Fruit fly (Drosophila melanogaster) whole organism, embryonic: Measurements from ENCODE around the gene Mrgn1.

ENCODE experiments used
- Abd-B ChIP-seq: fragments of 200-800 bp; sonication (Bioruptor generic); optimal IDR thresholded peaks from 2 replicates; lab custom pipeline; 2018; ENCODE audit warnings: missing biosample characterization, mild to moderate bottlenecking, missing genetic modification characterization, moderate library complexity
- Awh ChIP-seq: fragments of 200-800 bp; sonication (Bioruptor generic); IDR thresholded peaks from 2 replicates; pipeline ENCODE4, ENCODE4 v1.3.6; 2022; ENCODE audit warnings: missing biosample characterization, missing genetic modification characterization
- Bdp1 ChIP-seq: fragments of 200-800 bp; sonication (Bioruptor generic); optimal IDR thresholded peaks from 3 replicates; lab custom pipeline; 2016; ENCODE audit warnings: missing biosample characterization, missing genetic modification characterization
- CG10209 ChIP-seq: fragments of 200-800 bp; sonication (Bioruptor generic); optimal IDR thresholded peaks from 3 replicates; lab custom pipeline; 2017; ENCODE audit warnings: missing biosample characterization, mild to moderate bottlenecking, missing genetic modification characterization, missing genetic modification reagents
- CG10654 ChIP-seq: fragments of 200-800 bp; sonication (Bioruptor generic); optimal IDR thresholded peaks from 2 replicates; lab custom pipeline; 2016; ENCODE audit warnings: missing biosample characterization, missing genetic modification characterization
- CG11560 ChIP-seq: fragments of 200-800 bp; sonication (Bioruptor generic); IDR thresholded peaks from 3 replicates; pipeline ENCODE4 v1.3.6; 2022; ENCODE audit warnings: missing biosample characterization, missing genetic modification characterization
- CG1233 ChIP-seq: fragments of 200-800 bp; sonication (Bioruptor generic); optimal IDR thresholded peaks from 4 replicates; lab custom pipeline; 2018; ENCODE audit warnings: missing biosample characterization, mild to moderate bottlenecking, missing genetic modification characterization
- CG13296 ChIP-seq: fragments of 200-800 bp; sonication (Bioruptor generic); optimal IDR thresholded peaks from 3 replicates; lab custom pipeline; 2018; ENCODE audit warnings: missing biosample characterization, mild to moderate bottlenecking, missing genetic modification characterization
- CG13624 ChIP-seq: fragments of 200-800 bp; sonication (Bioruptor generic); optimal IDR thresholded peaks from 2 replicates; lab custom pipeline; 2016; ENCODE audit warnings: missing biosample characterization, missing genetic modification characterization
- CG13775 ChIP-seq: fragments of 200-800 bp; sonication (Bioruptor generic); optimal IDR thresholded peaks from 3 replicates; lab custom pipeline; 2017; ENCODE audit warnings: missing biosample characterization, mild to moderate bottlenecking, missing genetic modification characterization
- CG14710 ChIP-seq: fragments of 200-800 bp; sonication (Bioruptor generic); optimal IDR thresholded peaks from 3 replicates; lab custom pipeline; 2019; ENCODE audit warnings: missing biosample characterization, mild to moderate bottlenecking, missing genetic modification characterization, moderate library complexity
- CG15696 ChIP-seq: fragments of 200-800 bp; sonication (Bioruptor generic); optimal IDR thresholded peaks from 2 replicates; lab custom pipeline; 2019; ENCODE audit warnings: missing biosample characterization, mild to moderate bottlenecking, missing genetic modification characterization, moderate library complexity
- CG16815 ChIP-seq: fragments of 200-800 bp; sonication (Bioruptor generic); optimal IDR thresholded peaks from 3 replicates; lab custom pipeline; 2017; ENCODE audit warnings: missing biosample characterization, mild to moderate bottlenecking, missing genetic modification characterization
- CG31365 ChIP-seq: fragments of 200-800 bp; sonication (Bioruptor generic); optimal IDR thresholded peaks from 2 replicates; lab custom pipeline; 2018; ENCODE audit warnings: missing biosample characterization, mild to moderate bottlenecking, missing genetic modification characterization
- CG4360 ChIP-seq: fragments of 200-800 bp; sonication (Bioruptor generic); IDR thresholded peaks from 2 replicates; pipeline ENCODE4 v1.3.6; 2022; ENCODE audit warnings: missing biosample characterization, missing genetic modification characterization
- CG4617 ChIP-seq: fragments of 200-800 bp; sonication (Bioruptor generic); optimal IDR thresholded peaks from 3 replicates; lab custom pipeline; 2016; ENCODE audit warnings: missing biosample characterization, missing genetic modification characterization, borderline replicate concordance
- CG4730 ChIP-seq: fragments of 200-800 bp; sonication (Bioruptor generic); IDR thresholded peaks from 2 replicates; pipeline ENCODE4 v1.3.6; 2022; ENCODE audit warnings: missing biosample characterization, missing genetic modification characterization
- CG7963 ChIP-seq: fragments of 200-800 bp; sonication (Bioruptor generic); IDR thresholded peaks from 3 replicates; pipeline ENCODE4 v1.3.6; 2022; ENCODE audit warnings: missing biosample characterization, missing genetic modification characterization; ENCODE audit not compliant: partially characterized antibody
- CG8944 ChIP-seq: fragments of 200-800 bp; sonication (Bioruptor generic); optimal IDR thresholded peaks from 3 replicates; lab custom pipeline; 2016; ENCODE audit warnings: missing biosample characterization, missing genetic modification characterization
- CoRest ChIP-seq: fragments of 200-800 bp; sonication (Bioruptor generic); optimal IDR thresholded peaks from 3 replicates; lab custom pipeline; 2018; ENCODE audit warnings: missing biosample characterization, mild to moderate bottlenecking, missing genetic modification characterization, moderate library complexity
- D19B ChIP-seq: fragments of 200-800 bp; sonication (Bioruptor generic); optimal IDR thresholded peaks from 2 replicates; lab custom pipeline; 2017; ENCODE audit warnings: missing biosample characterization, mild to moderate bottlenecking, missing genetic modification characterization
- Dbx ChIP-seq: fragments of 200-800 bp; sonication (Bioruptor generic); IDR thresholded peaks from 3 replicates; pipeline ENCODE4 v1.3.6; 2022; ENCODE audit warnings: missing biosample characterization, missing genetic modification characterization
- E2f1 ChIP-seq: fragments of 200-800 bp; sonication (Bioruptor generic); IDR thresholded peaks from 2 replicates; pipeline ENCODE4 v1.3.6; 2022; ENCODE audit warnings: missing biosample characterization, missing genetic modification characterization
- E2f2 ChIP-seq: fragments of 200-800 bp; sonication (Bioruptor generic); IDR thresholded peaks from 2 replicates; pipeline ENCODE4 v1.3.6; 2022; ENCODE audit warnings: missing biosample characterization, missing genetic modification characterization
- Ets97D ChIP-seq: fragments of 200-800 bp; sonication (Bioruptor generic); optimal IDR thresholded peaks from 3 replicates; lab custom pipeline; 2016; ENCODE audit warnings: missing biosample characterization, missing genetic modification characterization
- HLH54F ChIP-seq: fragments of 200-800 bp; sonication (Bioruptor generic); optimal IDR thresholded peaks from 3 replicates; lab custom pipeline; 2016; ENCODE audit warnings: missing biosample characterization, missing genetic modification characterization
- MESR4 ChIP-seq: fragments of 200-800 bp; sonication (Bioruptor generic); optimal IDR thresholded peaks from 2 replicates; lab custom pipeline; 2018; ENCODE audit warnings: missing biosample characterization, mild to moderate bottlenecking, missing genetic modification characterization, moderate library complexity
- MTF-1 ChIP-seq: fragments of 200-800 bp; sonication (Bioruptor generic); optimal IDR thresholded peaks from 2 replicates; lab custom pipeline; 2018; ENCODE audit warnings: missing biosample characterization, mild to moderate bottlenecking, missing genetic modification characterization, borderline replicate concordance
- Mes4 ChIP-seq: fragments of 200-800 bp; sonication (Bioruptor generic); optimal IDR thresholded peaks from 2 replicates; lab custom pipeline; 2016; ENCODE audit warnings: missing biosample characterization, missing genetic modification characterization
- NFAT ChIP-seq: fragments of 200-800 bp; sonication (Bioruptor generic); IDR thresholded peaks from 2 replicates; pipeline ENCODE4 v1.3.6; 2022; ENCODE audit warnings: missing biosample characterization, missing genetic modification characterization
- NK7.1 ChIP-seq: fragments of 200-800 bp; sonication (Bioruptor generic); optimal IDR thresholded peaks from 3 replicates; lab custom pipeline; 2016; ENCODE audit warnings: missing biosample characterization, missing genetic modification characterization
- Neu2 ChIP-seq: fragments of 200-800 bp; sonication (Bioruptor generic); optimal IDR thresholded peaks from 3 replicates; lab custom pipeline; 2016; ENCODE audit warnings: missing biosample characterization, missing genetic modification characterization, borderline replicate concordance
- NfI ChIP-seq: fragments of 200-800 bp; sonication (Bioruptor generic); optimal IDR thresholded peaks from 3 replicates; lab custom pipeline; 2018; ENCODE audit warnings: missing biosample characterization, mild to moderate bottlenecking, missing genetic modification characterization, moderate library complexity
- Opbp ChIP-seq: fragments of 200-800 bp; sonication (Bioruptor generic); IDR thresholded peaks from 3 replicates; pipeline ENCODE4 v1.3.6; 2022; ENCODE audit warnings: missing biosample characterization, missing genetic modification characterization; ENCODE audit not compliant: partially characterized antibody
- Ssrp ChIP-seq: fragments of 200-800 bp; sonication (Bioruptor generic); optimal IDR thresholded peaks from 2 replicates; lab custom pipeline; 2018; ENCODE audit warnings: missing biosample characterization, mild to moderate bottlenecking, missing genetic modification characterization, moderate library complexity
- Trl ChIP-seq, 3 experiments: fragments of >200 bp in 2 of 3; fragments of 200-800 bp in 1 of 3; sonication (Bioruptor generic) in 1 of 3; optimal IDR thresholded peaks; 2 replicates in 1 of 3; 3 replicates in 2 of 3; lab custom pipeline; 2016 to 2017; ENCODE audit warnings: missing biosample characterization in 1 of 3, missing genetic modification characterization in 1 of 3
- abd-A ChIP-seq: fragments of 200-800 bp; sonication (Bioruptor generic); optimal IDR thresholded peaks from 3 replicates; lab custom pipeline; 2019; ENCODE audit warnings: missing biosample characterization, mild to moderate bottlenecking, missing genetic modification characterization, moderate library complexity
- amos ChIP-seq: fragments of 200-800 bp; sonication (Bioruptor generic); IDR thresholded peaks from 2 replicates; pipeline ENCODE4 v1.3.6; 2022; ENCODE audit warnings: missing biosample characterization, missing genetic modification characterization; ENCODE audit not compliant: partially characterized antibody
- cad ChIP-seq: fragments of >200 bp; optimal IDR thresholded peaks from 2 replicates; lab custom pipeline; 2017; ENCODE audit warnings: missing biosample characterization, missing genetic modification characterization
- chif ChIP-seq, 2 experiments: fragments of 200-800 bp; sonication (Bioruptor generic); optimal IDR thresholded peaks; 3 replicates each; lab custom pipeline; 2016; ENCODE audit warnings: missing biosample characterization in 2 of 2, missing genetic modification characterization in 2 of 2
- dimm ChIP-seq: fragments of 200-800 bp; sonication (Bioruptor generic); IDR thresholded peaks from 2 replicates; pipeline ENCODE4 v1.3.6; 2022; ENCODE audit warnings: missing biosample characterization, missing genetic modification characterization
- dmrt11E ChIP-seq: fragments of 200-800 bp; sonication (Bioruptor generic); optimal IDR thresholded peaks from 3 replicates; lab custom pipeline; 2018; ENCODE audit warnings: missing biosample characterization, mild to moderate bottlenecking, missing genetic modification characterization, moderate library complexity
- fd96Cb ChIP-seq: fragments of 200-800 bp; sonication (Bioruptor generic); optimal IDR thresholded peaks from 2 replicates; lab custom pipeline; 2018; ENCODE audit warnings: missing biosample characterization, mild to moderate bottlenecking, missing genetic modification characterization, moderate library complexity
- grn ChIP-seq: fragments of 200-800 bp; sonication (Bioruptor generic); optimal IDR thresholded peaks from 3 replicates; lab custom pipeline; 2017; ENCODE audit warnings: missing biosample characterization, missing genetic modification characterization
- h ChIP-seq: fragments of >200 bp; optimal IDR thresholded peaks from 2 replicates; lab custom pipeline; 2017
- hb ChIP-seq: fragments of 200-800 bp; sonication (Bioruptor generic); IDR thresholded peaks from 3 replicates; pipeline ENCODE4 v1.3.6; 2022; ENCODE audit warnings: missing biosample characterization, missing genetic modification characterization; ENCODE audit not compliant: partially characterized antibody
- insv ChIP-seq, 2 experiments: fragments of 200-800 bp; sonication (Bioruptor generic); optimal IDR thresholded peaks; 3 replicates each; lab custom pipeline; 2016 to 2018; ENCODE audit warnings: missing biosample characterization in 2 of 2, missing genetic modification characterization in 2 of 2
- scrt ChIP-seq: fragments of 200-800 bp; sonication (Bioruptor generic); optimal IDR thresholded peaks from 2 replicates; lab custom pipeline; 2018; ENCODE audit warnings: missing biosample characterization, mild to moderate bottlenecking, missing genetic modification characterization, moderate library complexity
- slbo ChIP-seq: fragments of 200-800 bp; sonication (Bioruptor generic); IDR thresholded peaks from 2 replicates; pipeline ENCODE4 v1.3.6; 2022; ENCODE audit warnings: missing biosample characterization, missing genetic modification characterization
- sug ChIP-seq: fragments of 200-800 bp; optimal IDR thresholded peaks from 2 replicates; lab custom pipeline; 2019; ENCODE audit warnings: missing biosample characterization, mild to moderate bottlenecking, missing genetic modification characterization, moderate library complexity
- trem ChIP-seq: fragments of 200-800 bp; optimal IDR thresholded peaks from 3 replicates; lab custom pipeline; 2019; ENCODE audit warnings: missing biosample characterization, mild to moderate bottlenecking, missing genetic modification characterization, moderate library complexity
- usp ChIP-seq: fragments of >200 bp; optimal IDR thresholded peaks from 2 replicates; lab custom pipeline; 2017; ENCODE audit warnings: missing biosample characterization, missing genetic modification characterization

The Mrgn1 gene

DNA sequence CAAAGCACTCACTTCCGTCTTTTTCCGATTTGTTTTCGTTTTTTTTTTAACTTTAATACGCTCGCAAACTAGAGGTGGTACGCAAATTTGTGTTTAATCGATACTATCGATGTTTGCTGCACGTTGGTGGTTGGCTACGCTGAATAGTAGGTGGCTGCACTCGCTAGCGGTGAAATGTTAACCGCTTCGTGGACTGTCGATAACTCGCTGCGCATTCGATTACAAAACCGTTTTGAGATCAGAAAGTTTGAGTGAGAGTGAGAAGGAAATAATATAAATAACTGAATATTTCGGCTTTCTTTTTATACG lies 14.4 kb upstream of the Mrgn1 start, which contains the start of gene g (continued):
- TF ChIP-seq usp (no peak), dimm (GFP tag; lab: Robert Waterston, UW) (no peak), NK7.1 (GFP tag; lab: Kevin White, UChicago) (no peak), CG13775 (GFP tag; lab: Kevin White, UChicago) (no peak), slbo (GFP tag; lab: Robert Waterston, UW) (peak; percentile 22; the same call in 1 of the 2 replicates), CG7963 (peak; percentile 80), trem (tag; lab: Kevin White, UChicago) (no peak), Mes4 (no peak), dmrt11E (tag; lab: Kevin White, UChicago) (no peak), cad (GFP tag; lab: Kevin White, UChicago) (no peak), CG4730 (no peak), amos (GFP tag; lab: Robert Waterston, UW) (peak; percentile 94), NfI (no peak), Bdp1 (GFP tag; lab: Kevin White, UChicago) (no peak), E2f2 (peak; percentile 70), CoRest (tag; lab: Kevin White, UChicago) (no peak), Dbx (GFP tag; lab: Robert Waterston, UW) (no peak), scrt (GFP tag; lab: Kevin White, UChicago) (no peak), NFAT (GFP tag; lab: Robert Waterston, UW) (no peak), CG10654 (no peak), fd96Cb (tag; lab: Kevin White, UChicago) (no peak), HLH54F (GFP tag; lab: Kevin White, UChicago) (no peak), sug (tag; lab: Kevin White, UChicago) (no peak), CG4617 (no peak), CG16815 (GFP tag; lab: Kevin White, UChicago) (no peak), Awh (GFP tag; lab: Robert Waterston, UW) (no peak), abd-A (tag; lab: Kevin White, UChicago) (no peak), Trl (optimal IDR thresholded peaks at IDR 0.05; lab: Kevin White, UChicago) (no peak), Trl (GFP tag; optimal IDR thresholded peaks at IDR 0.05; lab: Kevin White, UChicago) (no peak), CG1233 (no peak), CG11560 (peak; percentile 94), E2f1 (GFP tag; lab: Robert Waterston, UW) (no peak), CG31365 (no peak), insv (GFP tag; optimal IDR thresholded peaks at IDR 0.05; lab: Kevin White, UChicago) (no peak), h (lab: Kevin White, UChicago) (no peak), MESR4 (GFP tag; lab: Kevin White, UChicago) (no peak), D19B (GFP tag; lab: Kevin White, UChicago) (no peak), Abd-B (GFP tag; lab: Kevin White, UChicago) (no peak), Neu2 (GFP tag; lab: Kevin White, UChicago) (no peak), CG4360 (GFP tag; lab: Robert Waterston, UW) (no peak), Ets97D (GFP tag; lab: Kevin White, UChicago) (peak; percentile 83), CG13296 (no peak), chif (GFP tag; optimal IDR thresholded peaks at IDR 0.05; lab: Kevin White, UChicago) (no peak), CG8944 (no peak), Opbp (GFP tag; lab: Robert Waterston, UW) (peak; percentile 92), MTF-1 (GFP tag; lab: Kevin White, UChicago) (no peak), hb (GFP tag; lab: Robert Waterston, UW) (peak; percentile 87), Ssrp (no peak), grn (GFP tag; lab: Kevin White, UChicago) (no peak), CG10209 (GFP tag; lab: Kevin White, UChicago) (no peak), CG14710 (peak; percentile 42), CG15696 (tag; lab: Kevin White, UChicago) (no peak), CG13624 (no peak)
